Fruit fly (Drosophila melanogaster) whole organism, embryonic: ENCODE results near the gene Tsen2.

Experiments
- Antp ChIP-seq: fragments of 200-800 bp; sonication (Bioruptor generic); optimal IDR thresholded peaks from 3 replicates; lab custom pipeline; 2016; ENCODE audit warnings: missing biosample characterization, missing genetic modification characterization
- Asciz ChIP-seq: fragments of 200-800 bp; sonication (Bioruptor generic); optimal IDR thresholded peaks from 2 replicates; lab custom pipeline; 2017; ENCODE audit warnings: missing biosample characterization, mild to moderate bottlenecking, missing genetic modification characterization, missing genetic modification reagents
- BEAF-32 ChIP-seq: fragments of 200-800 bp; sonication (Bioruptor generic); optimal IDR thresholded peaks from 3 replicates; lab custom pipeline; 2017; ENCODE audit warnings: missing biosample characterization, missing genetic modification characterization, mild to moderate bottlenecking, moderate library complexity, missing genetic modification reagents
- Bdp1 ChIP-seq: fragments of 200-800 bp; sonication (Bioruptor generic); optimal IDR thresholded peaks from 3 replicates; lab custom pipeline; 2016; ENCODE audit warnings: missing biosample characterization, missing genetic modification characterization
- CG13287 ChIP-seq: fragments of 200-800 bp; sonication (Bioruptor generic); IDR thresholded peaks from 2 replicates; pipeline ENCODE4 v1.3.6; 2022; ENCODE audit warnings: missing biosample characterization, missing genetic modification characterization; ENCODE audit not compliant: partially characterized antibody
- CG13775 ChIP-seq: fragments of 200-800 bp; sonication (Bioruptor generic); optimal IDR thresholded peaks from 3 replicates; lab custom pipeline; 2017; ENCODE audit warnings: missing biosample characterization, mild to moderate bottlenecking, missing genetic modification characterization
- CG13894 ChIP-seq: fragments of 200-800 bp; sonication (Bioruptor generic); optimal IDR thresholded peaks from 3 replicates; lab custom pipeline; 2018; ENCODE audit warnings: missing biosample characterization, mild to moderate bottlenecking, missing genetic modification characterization, moderate library complexity
- CG1647 ChIP-seq: fragments of 200-800 bp; sonication (Bioruptor generic); optimal IDR thresholded peaks from 3 replicates; lab custom pipeline; 2016; ENCODE audit warnings: missing biosample characterization, missing genetic modification characterization
- CG17359 ChIP-seq: fragments of 200-800 bp; sonication (Bioruptor generic); optimal IDR thresholded peaks from 3 replicates; lab custom pipeline; 2018; ENCODE audit warnings: missing biosample characterization, mild to moderate bottlenecking, missing genetic modification characterization, moderate library complexity
- CG17802 ChIP-seq: fragments of 200-800 bp; sonication (Bioruptor generic); optimal IDR thresholded peaks from 2 replicates; lab custom pipeline; 2018; ENCODE audit warnings: missing biosample characterization, mild to moderate bottlenecking, missing genetic modification characterization, moderate library complexity
- CG18011 ChIP-seq: fragments of 200-800 bp; sonication (Bioruptor generic); optimal IDR thresholded peaks from 2 replicates; lab custom pipeline; 2017; ENCODE audit warnings: missing biosample characterization, missing genetic modification characterization, mild to moderate bottlenecking, moderate library complexity, missing genotype
- CG2712 ChIP-seq: fragments of 200-800 bp; optimal IDR thresholded peaks from 3 replicates; lab custom pipeline; 2019; ENCODE audit warnings: missing biosample characterization, mild to moderate bottlenecking, missing genetic modification characterization, moderate library complexity
- CG3065 ChIP-seq: fragments of 200-800 bp; sonication (Bioruptor generic); optimal IDR thresholded peaks from 2 replicates; lab custom pipeline; 2016; ENCODE audit warnings: missing biosample characterization, missing genetic modification characterization
- CG31224 ChIP-seq: fragments of 200-800 bp; sonication (Bioruptor generic); IDR thresholded peaks from 2 replicates; pipeline ENCODE4 v1.3.6; 2022; ENCODE audit warnings: missing biosample characterization, missing genetic modification characterization
- CG34422 ChIP-seq: fragments of 200-800 bp; sonication (Bioruptor generic); IDR thresholded peaks from 3 replicates; pipeline ENCODE4 v1.3.6; 2022; ENCODE audit warnings: missing biosample characterization, missing genetic modification characterization
- CG4730 ChIP-seq: fragments of 200-800 bp; sonication (Bioruptor generic); IDR thresholded peaks from 2 replicates; pipeline ENCODE4 v1.3.6; 2022; ENCODE audit warnings: missing biosample characterization, missing genetic modification characterization
- CG7357 ChIP-seq: fragments of 200-800 bp; sonication (Bioruptor generic); IDR thresholded peaks from 3 replicates; pipeline ENCODE4 v1.3.6; 2022; ENCODE audit warnings: missing biosample characterization, missing genetic modification characterization
- CG7372 ChIP-seq: fragments of 200-800 bp; sonication (Bioruptor generic); IDR thresholded peaks from 2 replicates; pipeline ENCODE4 v1.3.6; 2022; ENCODE audit warnings: missing biosample characterization, missing genetic modification characterization
- CG8765 ChIP-seq: fragments of 200-800 bp; sonication (Bioruptor generic); IDR thresholded peaks from 2 replicates; pipeline ENCODE4 v1.3.6; 2022; ENCODE audit warnings: missing biosample characterization, missing genetic modification characterization
- CG9437 ChIP-seq: fragments of 200-800 bp; sonication (Bioruptor generic); optimal IDR thresholded peaks from 2 replicates; lab custom pipeline; 2018; ENCODE audit warnings: missing biosample characterization, mild to moderate bottlenecking, missing genetic modification characterization
- Ets65A ChIP-seq: fragments of 200-800 bp; sonication (Bioruptor generic); peaks from one replicate; lab custom pipeline; 2016; ENCODE audit warnings: missing biosample characterization, missing genetic modification characterization
- Gug ChIP-seq: fragments of 200-800 bp; sonication (Bioruptor generic); IDR thresholded peaks from 4 replicates; pipeline ENCODE4 v1.3.6; 2022; ENCODE audit warnings: missing biosample characterization, missing genetic modification characterization
- Hmx ChIP-seq: fragments of 200-800 bp; sonication (Bioruptor generic); optimal IDR thresholded peaks from 2 replicates; lab custom pipeline; 2016; ENCODE audit warnings: missing biosample characterization, missing genetic modification characterization
- MTF-1 ChIP-seq: fragments of 200-800 bp; sonication (Bioruptor generic); optimal IDR thresholded peaks from 2 replicates; lab custom pipeline; 2018; ENCODE audit warnings: missing biosample characterization, mild to moderate bottlenecking, missing genetic modification characterization, borderline replicate concordance
- Neu2 ChIP-seq: fragments of 200-800 bp; sonication (Bioruptor generic); optimal IDR thresholded peaks from 3 replicates; lab custom pipeline; 2016; ENCODE audit warnings: missing biosample characterization, missing genetic modification characterization, borderline replicate concordance
- NfI ChIP-seq: fragments of 200-800 bp; sonication (Bioruptor generic); optimal IDR thresholded peaks from 3 replicates; lab custom pipeline; 2018; ENCODE audit warnings: missing biosample characterization, mild to moderate bottlenecking, missing genetic modification characterization, moderate library complexity
- Optix ChIP-seq: fragments of 200-800 bp; sonication (Bioruptor generic); IDR thresholded peaks from 3 replicates; pipeline ENCODE4 v1.3.6; 2022; ENCODE audit warnings: missing biosample characterization, missing genetic modification characterization
- Ptx1 ChIP-seq: fragments of 200-800 bp; sonication (Bioruptor generic); IDR thresholded peaks from 2 replicates; pipeline ENCODE4 v1.3.6; 2022; ENCODE audit warnings: missing biosample characterization, missing genetic modification characterization
- Sry-β ChIP-seq: fragments of 200-800 bp; sonication (Bioruptor generic); optimal IDR thresholded peaks from 2 replicates; lab custom pipeline; 2018; ENCODE audit warnings: missing biosample characterization, mild to moderate bottlenecking, missing genetic modification characterization, moderate library complexity
- Xrp1 ChIP-seq: fragments of 200-800 bp; sonication (Bioruptor generic); IDR thresholded peaks from 2 replicates; pipeline ENCODE4 v1.3.6; 2022; ENCODE audit warnings: missing biosample characterization, missing genetic modification characterization
- fd102C ChIP-seq: fragments of 200-800 bp; sonication (Bioruptor generic); optimal IDR thresholded peaks from 2 replicates; lab custom pipeline; 2018; ENCODE audit warnings: missing biosample characterization, mild to moderate bottlenecking, missing genetic modification characterization, moderate library complexity
- fd64A ChIP-seq: fragments of 200-800 bp; sonication (Bioruptor generic); optimal IDR thresholded peaks from 3 replicates; lab custom pipeline; 2018; ENCODE audit warnings: missing biosample characterization, mild to moderate bottlenecking, missing genetic modification characterization
- ken ChIP-seq: fragments of 200-800 bp; sonication (Bioruptor generic); IDR thresholded peaks from 3 replicates; pipeline ENCODE4 v1.3.6; 2022; ENCODE audit warnings: missing biosample characterization, missing genetic modification characterization
- lilli ChIP-seq: fragments of 200-800 bp; sonication (Bioruptor generic); optimal IDR thresholded peaks from 3 replicates; lab custom pipeline; 2016; ENCODE audit warnings: missing biosample characterization, missing genetic modification characterization
- lola ChIP-seq, 3 experiments: fragments of >200 bp in 2 of 3; fragments of 200-800 bp in 1 of 3; sonication (Bioruptor generic) in 1 of 3; optimal IDR thresholded peaks; 2 replicates each; lab custom pipeline; 2017 to 2019; ENCODE audit warnings: missing biosample characterization in 3 of 3, missing genetic modification characterization in 3 of 3, mild to moderate bottlenecking in 1 of 3, moderate library complexity in 1 of 3
- lov ChIP-seq, 2 experiments: fragments of 200-800 bp in 1 of 2; fragments of >200 bp in 1 of 2; sonication (Bioruptor generic) in 1 of 2; IDR thresholded peaks in 1 of 2; optimal IDR thresholded peaks in 1 of 2; 2 replicates in 1 of 2; 3 replicates in 1 of 2; pipeline versions ENCODE4 v1.3.6 to Lab custom; 2017 to 2022; ENCODE audit warnings: missing biosample characterization in 1 of 2, missing genetic modification characterization in 1 of 2
- nerfin-1 ChIP-seq: fragments of 200-800 bp; sonication (Bioruptor generic); optimal IDR thresholded peaks from 3 replicates; lab custom pipeline; 2019; ENCODE audit warnings: missing biosample characterization, mild to moderate bottlenecking, missing genetic modification characterization, moderate library complexity
- pan ChIP-seq, 4 experiments: fragments of >200 bp in 3 of 4; fragments of 200-800 bp in 1 of 4; sonication (Bioruptor generic) in 1 of 4; optimal IDR thresholded peaks in 3 of 4; IDR thresholded peaks in 1 of 4; 2 replicates each; pipeline versions ENCODE4 v1.3.6 to Lab custom; 2017 to 2022; ENCODE audit warnings: missing biosample characterization in 2 of 4, missing genetic modification characterization in 2 of 4, mixed read lengths in 1 of 4
- phol ChIP-seq: fragments of 200-800 bp; sonication (Bioruptor generic); optimal IDR thresholded peaks from 3 replicates; lab custom pipeline; 2018; ENCODE audit warnings: missing biosample characterization, mild to moderate bottlenecking, missing genetic modification characterization, moderate library complexity
- sqz ChIP-seq: fragments of 200-800 bp; sonication (Bioruptor generic); optimal IDR thresholded peaks from 3 replicates; lab custom pipeline; 2018; ENCODE audit warnings: missing biosample characterization, mild to moderate bottlenecking, missing genetic modification characterization
- sug ChIP-seq: fragments of 200-800 bp; optimal IDR thresholded peaks from 2 replicates; lab custom pipeline; 2019; ENCODE audit warnings: missing biosample characterization, mild to moderate bottlenecking, missing genetic modification characterization, moderate library complexity
- tin ChIP-seq: fragments of 200-800 bp; sonication (Bioruptor generic); optimal IDR thresholded peaks from 3 replicates; lab custom pipeline; 2016; ENCODE audit warnings: missing biosample characterization, missing genetic modification characterization
- tna ChIP-seq: fragments of 200-800 bp; sonication (Bioruptor generic); IDR thresholded peaks from 2 replicates; pipeline ENCODE4 v1.3.6; 2022; ENCODE audit warnings: missing biosample characterization, missing genetic modification characterization; ENCODE audit not compliant: partially characterized antibody
- ttk ChIP-seq: fragments of 200-800 bp; sonication (Bioruptor generic); IDR thresholded peaks from 2 replicates; pipeline ENCODE4 v2.1.2; 2022; ENCODE audit warnings: missing biosample characterization, missing genetic modification characterization
- unpg ChIP-seq: fragments of 200-800 bp; sonication (Bioruptor generic); optimal IDR thresholded peaks from 3 replicates; lab custom pipeline; 2018; ENCODE audit warnings: missing biosample characterization, mild to moderate bottlenecking, missing genetic modification characterization, moderate library complexity
- wdn ChIP-seq: fragments of 200-800 bp; sonication (Bioruptor generic); IDR thresholded peaks from 2 replicates; pipeline ENCODE4 v1.3.6; 2022; ENCODE audit warnings: missing biosample characterization, missing genetic modification characterization

The Tsen2 gene

dm6 chr2L:16683958-16684877, 45.4 kb upstream of the Tsen2 start, which contains the start of gene CG31807 (continued):
- TF ChIP-seq lilli (GFP tag; lab: Kevin White, UChicago) (peak; percentile 66), fd102C (GFP tag; lab: Kevin White, UChicago) (no peak), BEAF-32 (GFP tag; lab: Kevin White, UChicago) (no peak), Optix (GFP tag; lab: Robert Waterston, UW) (peak; percentile 57; the same call in 1 of the 3 replicates), CG17359 (tag; lab: Kevin White, UChicago) (peak; percentile 69), CG2712 (tag; lab: Kevin White, UChicago) (peak; percentile 80), CG9437 (GFP tag; lab: Kevin White, UChicago) (peak; percentile 78), fd64A (GFP tag; lab: Kevin White, UChicago) (no peak), CG13287 (GFP tag; lab: Robert Waterston, UW) (no peak), sug (tag; lab: Kevin White, UChicago) (peak; percentile 48), lola (GFP tag; optimal IDR thresholded peaks at IDR 0.05; lab: Kevin White, UChicago) (peak in 1 of 3 experiments; percentile 69), CG31224 (no peak), CG7372 (GFP tag; lab: Robert Waterston, UW) (no peak), Neu2 (no peak), lov (optimal IDR thresholded peaks at IDR 0.05; lab: Kevin White, UChicago) (no peak), lov (GFP tag; IDR thresholded peaks at IDR 0.05; lab: Robert Waterston, UW) (0 out of 3 replicates have a peak, but pooled peaks have one; percentile 30), CG1647 (GFP tag; lab: Kevin White, UChicago) (peak; percentile 30), CG4730 (GFP tag; lab: Robert Waterston, UW) (peak; percentile 52), CG7357 (GFP tag; lab: Robert Waterston, UW) (peak; percentile 5; the same call in 1 of the 3 replicates), Gug (GFP tag; lab: Robert Waterston, UW) (peak; percentile 17; the same call in 1 of the 4 replicates), CG34422 (GFP tag; lab: Robert Waterston, UW) (0 out of 3 replicates have a peak, but pooled peaks have one; percentile 16), CG13894 (tag; lab: Kevin White, UChicago) (peak; percentile 41), tna (no peak), CG17802 (peak; percentile 24), Bdp1 (GFP tag; lab: Kevin White, UChicago) (peak; percentile 12), unpg (GFP tag; lab: Kevin White, UChicago) (peak; percentile 85), wdn (peak; percentile 40; the same call in 1 of the 2 replicates), Ptx1 (peak; percentile 64), ttk (GFP tag; lab: Robert Waterston, UW) (0 out of 2 replicates have a peak, but pooled peaks have one; percentile 5), Asciz (GFP tag; lab: Kevin White, UChicago) (peak; percentile 71), tin (GFP tag; lab: Kevin White, UChicago) (peak; percentile 16), CG8765 (GFP tag; lab: Robert Waterston, UW) (no peak), CG18011 (peak; percentile 55), ken (GFP tag; lab: Robert Waterston, UW) (0 out of 3 replicates have a peak, but pooled peaks have one; percentile 38), NfI (GFP tag; lab: Kevin White, UChicago) (peak; percentile 83), phol (peak; percentile 75), CG13775 (GFP tag; lab: Kevin White, UChicago) (peak; percentile 78), Ets65A (GFP tag; lab: Kevin White, UChicago) (peak; percentile 88), nerfin-1 (peak; percentile 76), CG3065 (GFP tag; lab: Kevin White, UChicago) (no peak), Xrp1 (GFP tag; lab: Robert Waterston, UW) (peak; percentile 39; the same call in 1 of the 2 replicates), Antp (GFP tag; lab: Kevin White, UChicago) (peak; percentile 52), Sry-β (GFP tag; lab: Kevin White, UChicago) (peak; percentile 3), MTF-1 (no peak), pan (optimal IDR thresholded peaks at IDR 0.05; lab: Kevin White, UChicago) (no peak), pan (GFP tag; optimal IDR thresholded peaks at IDR 0.05 in 1 of 2, IDR thresholded peaks at IDR 0.05 in 1 of 2) (peak in 1 of 2 experiments; percentile 44), sqz (GFP tag; lab: Kevin White, UChicago) (peak; percentile 59), Hmx (GFP tag; lab: Kevin White, UChicago) (peak; percentile 42)
